Worm (Caenorhabditis elegans) whole organism, L1 larva: Measurements from ENCODE around the gene F54C9.7.
A peak's percentile ranks its signal among the peaks of the same experiment; 100 is the strongest.

Experiments
- C04F5.9 ChIP-seq: sonication (generic microtip); optimal IDR thresholded peaks from 2 replicates; lab custom pipeline; 2016; ENCODE audit warnings: missing genetic modification characterization, missing compliant biosample characterization
- C16A3.4 ChIP-seq: fragments of 150-350 bp; optimal IDR thresholded peaks from 2 replicates; lab custom pipeline; 2014; ENCODE audit warnings: missing biosample characterization, missing genetic modification characterization
- F16B12.6 ChIP-seq: fragments of 150-350 bp; optimal IDR thresholded peaks from 2 replicates; lab custom pipeline; 2014; ENCODE audit warnings: missing biosample characterization, missing genetic modification characterization
- aha-1 ChIP-seq: fragments of 150-350 bp; optimal IDR thresholded peaks from 2 replicates; lab custom pipeline; 2014; ENCODE audit warnings: missing biosample characterization, missing genetic modification characterization
- alr-1 ChIP-seq: fragments of 200-800 bp; sonication (Bioruptor generic); optimal IDR thresholded peaks from 2 replicates; lab custom pipeline; 2018; ENCODE audit warnings: borderline replicate concordance, mild to moderate bottlenecking, missing genetic modification characterization, missing compliant biosample characterization
- aly-2 ChIP-seq: fragments of 150-350 bp; optimal IDR thresholded peaks from 2 replicates; lab custom pipeline; 2014; ENCODE audit warnings: missing biosample characterization, missing genetic modification characterization
- ama-1 ChIP-seq: fragments of 150-350 bp; optimal IDR thresholded peaks from 2 replicates; lab custom pipeline; 2014
- blmp-1 ChIP-seq: fragments of 150-350 bp; optimal IDR thresholded peaks from 2 replicates; lab custom pipeline; 2014; ENCODE audit warnings: missing biosample characterization, missing genetic modification characterization
- ceh-82 ChIP-seq, 3 experiments: fragments of 150-350 bp in 1 of 3; sonication (generic microtip) in 2 of 3; optimal IDR thresholded peaks; 2 replicates each; lab custom pipeline; 2014 to 2017; ENCODE audit warnings: missing biosample characterization in 3 of 3, missing genetic modification characterization in 3 of 3
- ceh-90 ChIP-seq: sonication (generic microtip); optimal IDR thresholded peaks from 2 replicates; lab custom pipeline; 2016; ENCODE audit warnings: missing genetic modification characterization, missing compliant biosample characterization
- dpl-1 ChIP-seq, 3 experiments: fragments of 150-350 bp in 2 of 3; sonication (generic microtip) in 1 of 3; optimal IDR thresholded peaks; 2 replicates each; lab custom pipeline; 2014 to 2017; ENCODE audit warnings: missing biosample characterization in 3 of 3, missing genetic modification characterization in 3 of 3, missing genetic modification reagents in 3 of 3
- efl-1 ChIP-seq, 4 experiments: fragments of 150-350 bp; optimal IDR thresholded peaks in 3 of 4; peaks in 1 of 4; 1 replicate in 1 of 4; 2 replicates in 3 of 4; lab custom pipeline; 2014; ENCODE audit warnings: missing biosample characterization in 2 of 4, missing genetic modification characterization in 2 of 4, missing genetic modification reagents in 2 of 4
- efl-3 ChIP-seq: fragments of 200-800 bp; sonication (Bioruptor generic); optimal IDR thresholded peaks from 2 replicates; lab custom pipeline; 2018; ENCODE audit warnings: mild to moderate bottlenecking, missing genetic modification characterization, missing compliant biosample characterization
- elt-2 ChIP-seq: sonication (generic microtip); optimal IDR thresholded peaks from 2 replicates; lab custom pipeline; 2016; ENCODE audit warnings: missing genetic modification characterization, mild to moderate bottlenecking, inconsistent platforms, missing compliant biosample characterization, missing genetic modification reagents
- elt-3 ChIP-seq, 6 experiments: fragments of 150-350 bp in 1 of 6; sonication (generic microtip); optimal IDR thresholded peaks; 2 replicates each; lab custom pipeline; 2017 to 2018; ENCODE audit warnings: missing biosample characterization in 6 of 6, missing genetic modification characterization in 6 of 6, inconsistent platforms in 1 of 6
- fkh-8 ChIP-seq: sonication (generic microtip); optimal IDR thresholded peaks from 2 replicates; lab custom pipeline; 2016; ENCODE audit warnings: mild to moderate bottlenecking, missing genetic modification characterization, missing compliant biosample characterization
- hlh-4 ChIP-seq: sonication (generic microtip); optimal IDR thresholded peaks from 2 replicates; lab custom pipeline; 2016; ENCODE audit warnings: mild to moderate bottlenecking, missing genetic modification characterization, missing compliant biosample characterization
- hpl-2 ChIP-seq: fragments of 150-350 bp; optimal IDR thresholded peaks from 2 replicates; lab custom pipeline; 2014; ENCODE audit warnings: missing biosample characterization, missing genetic modification reagents, missing genetic modification characterization
- isw-1 ChIP-seq: fragments of 200-800 bp; sonication (Bioruptor generic); IDR thresholded peaks from 2 replicates; pipeline ENCODE4 v1.3.6; 2022; ENCODE audit warnings: missing genetic modification characterization, missing compliant biosample characterization
- jun-1 ChIP-seq: fragments of 150-350 bp; optimal IDR thresholded peaks from 2 replicates; lab custom pipeline; 2014; ENCODE audit warnings: missing biosample characterization, missing genetic modification reagents, missing genetic modification characterization
- lin-13 ChIP-seq: fragments of 150-350 bp; optimal IDR thresholded peaks from 2 replicates; lab custom pipeline; 2014; ENCODE audit warnings: missing biosample characterization, missing genetic modification reagents, missing genetic modification characterization
- lin-35 ChIP-seq, 2 experiments: fragments of 150-350 bp; optimal IDR thresholded peaks; 2 replicates each; lab custom pipeline; 2014; ENCODE audit warnings: missing biosample characterization in 2 of 2, missing genetic modification characterization in 2 of 2, missing genetic modification reagents in 2 of 2
- lin-39 ChIP-seq: fragments of 150-350 bp; optimal IDR thresholded peaks from 2 replicates; lab custom pipeline; 2014; ENCODE audit warnings: missing biosample characterization, missing genetic modification reagents, missing genetic modification characterization
- lir-3 ChIP-seq: sonication (generic microtip); optimal IDR thresholded peaks from 2 replicates; lab custom pipeline; 2016; ENCODE audit warnings: mild to moderate bottlenecking, missing genetic modification characterization, moderate library complexity, missing compliant biosample characterization; ENCODE audit not compliant: poor library complexity
- lsy-2 ChIP-seq, 2 experiments: fragments of 150-350 bp; optimal IDR thresholded peaks; 2 replicates each; lab custom pipeline; 2014; ENCODE audit warnings: missing biosample characterization in 2 of 2, missing genetic modification characterization in 2 of 2
- mdl-1 ChIP-seq, 2 experiments: fragments of 150-350 bp; optimal IDR thresholded peaks; 2 replicates each; lab custom pipeline; 2014 to 2017; ENCODE audit warnings: missing biosample characterization in 2 of 2, missing genetic modification characterization in 2 of 2, inconsistent platforms in 1 of 2
- nhr-12 ChIP-seq: sonication (generic microtip); optimal IDR thresholded peaks from 2 replicates; lab custom pipeline; 2017; ENCODE audit warnings: missing biosample characterization, missing genetic modification characterization
- nhr-19 ChIP-seq: fragments of 200-800 bp; sonication (Bioruptor generic); conservative IDR thresholded peaks from 2 replicates; pipeline ENCODE4 v1.3.6; 2022; ENCODE audit warnings: missing genetic modification characterization, missing compliant biosample characterization
- nhr-237 ChIP-seq: fragments of 150-350 bp; optimal IDR thresholded peaks from 2 replicates; lab custom pipeline; 2014; ENCODE audit warnings: missing biosample characterization, missing genetic modification characterization
- nhr-28 ChIP-seq: fragments of 150-350 bp; optimal IDR thresholded peaks from 2 replicates; lab custom pipeline; 2014; ENCODE audit warnings: missing biosample characterization, missing genetic modification characterization
- nhr-71 ChIP-seq: sonication (generic microtip); optimal IDR thresholded peaks from 2 replicates; lab custom pipeline; 2016; ENCODE audit warnings: mild to moderate bottlenecking, missing genetic modification characterization, moderate library complexity, missing compliant biosample characterization
- nhr-77 ChIP-seq: fragments of 150-350 bp; optimal IDR thresholded peaks from 2 replicates; lab custom pipeline; 2014; ENCODE audit warnings: missing biosample characterization, missing genetic modification characterization
- nhr-85 ChIP-seq: sonication (generic microtip); peaks from one replicate; lab custom pipeline; 2016; ENCODE audit warnings: missing genetic modification characterization, inconsistent platforms, missing compliant biosample characterization
- nhr-90 ChIP-seq: sonication (generic microtip); optimal IDR thresholded peaks from 2 replicates; lab custom pipeline; 2016; ENCODE audit warnings: mild to moderate bottlenecking, missing genetic modification characterization, missing compliant biosample characterization; ENCODE audit not compliant: poor library complexity
- pax-3 ChIP-seq: fragments of 200-800 bp; sonication (Bioruptor generic); optimal IDR thresholded peaks from 2 replicates; lab custom pipeline; 2018; ENCODE audit warnings: mild to moderate bottlenecking, missing genetic modification characterization, moderate library complexity, missing compliant biosample characterization
- pqm-1 ChIP-seq: sonication (generic microtip); optimal IDR thresholded peaks from 3 replicates; lab custom pipeline; 2017; ENCODE audit warnings: missing biosample characterization, missing genetic modification characterization
- rnt-1 ChIP-seq: sonication (generic microtip); optimal IDR thresholded peaks from 2 replicates; lab custom pipeline; 2016; ENCODE audit warnings: mild to moderate bottlenecking, missing genetic modification characterization, moderate library complexity, missing compliant biosample characterization
- skn-1 ChIP-seq: fragments of 150-350 bp; optimal IDR thresholded peaks from 2 replicates; lab custom pipeline; 2014; ENCODE audit warnings: missing biosample characterization, missing genetic modification characterization
- snpc-4 ChIP-seq: fragments of 150-350 bp; optimal IDR thresholded peaks from 2 replicates; lab custom pipeline; 2014; ENCODE audit warnings: missing biosample characterization, missing genetic modification characterization
- snu-23 ChIP-seq: sonication (generic microtip); optimal IDR thresholded peaks from 2 replicates; lab custom pipeline; 2016; ENCODE audit warnings: missing genetic modification characterization, missing compliant biosample characterization
- swsn-7 ChIP-seq: sonication (generic microtip); optimal IDR thresholded peaks from 2 replicates; lab custom pipeline; 2016; ENCODE audit warnings: missing genetic modification characterization, missing compliant biosample characterization
- tbx-2 ChIP-seq: sonication (generic microtip); optimal IDR thresholded peaks from 2 replicates; lab custom pipeline; 2016; ENCODE audit warnings: missing genetic modification characterization, missing compliant biosample characterization
- unc-130 ChIP-seq: fragments of 150-350 bp; optimal IDR thresholded peaks from 2 replicates; lab custom pipeline; 2017; ENCODE audit warnings: missing biosample characterization, missing genetic modification characterization, inconsistent platforms
- unc-30 ChIP-seq: sonication (generic microtip); optimal IDR thresholded peaks from 2 replicates; lab custom pipeline; 2017; ENCODE audit warnings: missing biosample characterization, missing genetic modification characterization
- unc-62 ChIP-seq: fragments of 150-350 bp; optimal IDR thresholded peaks from 2 replicates; lab custom pipeline; 2014; ENCODE audit warnings: missing biosample characterization, missing genetic modification reagents, missing genetic modification characterization
- xbp-1 ChIP-seq: sonication (generic microtip); optimal IDR thresholded peaks from 2 replicates; lab custom pipeline; 2016; ENCODE audit warnings: missing genetic modification characterization, missing compliant biosample characterization
- zip-4 ChIP-seq: fragments of 200-800 bp; sonication (Bioruptor generic); optimal IDR thresholded peaks from 2 replicates; lab custom pipeline; 2018; ENCODE audit warnings: mild to moderate bottlenecking, missing genetic modification characterization, moderate library complexity, missing compliant biosample characterization
- ztf-11 ChIP-seq, 2 experiments: sonication (generic microtip); optimal IDR thresholded peaks; 2 replicates each; lab custom pipeline; 2016 to 2017; ENCODE audit warnings: missing genetic modification characterization in 2 of 2, missing biosample characterization in 1 of 2, missing compliant biosample characterization in 1 of 2
- ztf-4 ChIP-seq: fragments of 150-350 bp; optimal IDR thresholded peaks from 2 replicates; lab custom pipeline; 2014; ENCODE audit warnings: missing biosample characterization, missing genetic modification characterization

The F54C9.7 gene

DNA sequence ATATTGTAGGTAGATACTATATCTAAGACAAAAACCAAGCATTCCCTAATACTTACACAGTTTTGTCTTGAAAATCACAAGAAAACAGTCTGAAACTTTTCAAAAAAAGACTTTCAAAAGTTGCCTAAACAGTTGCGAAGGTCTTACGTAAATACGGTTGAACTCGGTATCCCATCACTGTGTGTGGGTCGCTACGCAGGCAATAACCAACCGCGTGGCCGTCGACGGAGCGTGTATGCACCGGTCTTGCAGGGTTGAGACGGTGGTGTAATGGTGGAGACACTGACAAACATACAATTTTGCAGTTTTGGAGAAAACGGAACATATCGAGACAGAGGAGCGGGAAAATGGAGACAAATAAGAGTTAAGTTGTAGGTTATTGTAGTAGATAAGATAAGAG lies 11.9 kb upstream of the F54C9.7 start, which contains the start of gene iff-2 (continued):
- TF ChIP-seq F16B12.6 (tag; lab: Kevin White, UChicago) = peak; percentile 85
- TF ChIP-seq aha-1 = peak; percentile 98
- TF ChIP-seq tbx-2 (tag; lab: Kevin White, UChicago) = peak; percentile 99
- TF ChIP-seq unc-130 (tag; lab: Kevin White, UChicago) = peak; percentile 99
- TF ChIP-seq lin-39 (tag; lab: Kevin White, UChicago) = peak; percentile 93
- no peak for TF ChIP-seq nhr-12 (tag; lab: Kevin White, UChicago)
- TF ChIP-seq nhr-19 = peak; percentile 99
- TF ChIP-seq pax-3 = peak; percentile 98
- TF ChIP-seq pqm-1 (tag; lab: Kevin White, UChicago) = peak; percentile 54
- peak; percentile 100 for TF ChIP-seq snu-23
- peak; percentile 90 for TF ChIP-seq snpc-4 (tag; lab: Kevin White, UChicago)
- TF ChIP-seq ztf-11 (tag; optimal IDR thresholded peaks at IDR 0.05; lab: Kevin White, UChicago) = peak in 1 of 2 experiments; percentile 96
- TF ChIP-seq fkh-8 = peak; percentile 100
- peak; percentile 100 for TF ChIP-seq C16A3.4 (tag; lab: Kevin White, UChicago)
- peak; percentile 99 for TF ChIP-seq jun-1 (tag; lab: Kevin White, UChicago)
- TF ChIP-seq dpl-1 (GFP tag; optimal IDR thresholded peaks at IDR 0.05; lab: Kevin White, UChicago) = peak; percentile 94 to 97 (median 95)
- peak; percentile 93 for TF ChIP-seq aly-2 (tag; lab: Kevin White, UChicago)
- peak; percentile 77 for TF ChIP-seq efl-3
- TF ChIP-seq unc-62 (GFP tag; lab: Kevin White, UChicago) = peak; percentile 86
- TF ChIP-seq ceh-82 (tag; optimal IDR thresholded peaks at IDR 0.05; lab: Kevin White, UChicago) = peak; percentile 99
- TF ChIP-seq nhr-28 = no peak
- peak; percentile 90 to 100 for TF ChIP-seq mdl-1 (tag; optimal IDR thresholded peaks at IDR 0.05; lab: Kevin White, UChicago)
- no peak for TF ChIP-seq unc-30 (tag; lab: Kevin White, UChicago)
- TF ChIP-seq hlh-4 (tag; lab: Kevin White, UChicago) = no peak
- peak; percentile 99 for TF ChIP-seq hpl-2 (GFP tag; lab: Kevin White, UChicago)
- TF ChIP-seq ztf-4 = peak; percentile 99
- peak; percentile 100 for TF ChIP-seq nhr-77
- TF ChIP-seq efl-1 (optimal IDR thresholded peaks at IDR 0.05; lab: Kevin White, UChicago) = peak; percentile 98
- peak; percentile 91 to 100 for TF ChIP-seq efl-1 (GFP tag; optimal IDR thresholded peaks at IDR 0.05 in 1 of 2; lab: Kevin White, UChicago)
- TF ChIP-seq nhr-85 = peak; percentile 100
- TF ChIP-seq alr-1 (tag; lab: Kevin White, UChicago) = no peak
- TF ChIP-seq rnt-1 (tag; lab: Kevin White, UChicago) = peak; percentile 98
- peak; percentile 99 for TF ChIP-seq nhr-237
- peak; percentile 99 for TF ChIP-seq isw-1 (GFP tag; lab: Robert Waterston, UW)
- TF ChIP-seq elt-3 (tag; optimal IDR thresholded peaks at IDR 0.05; lab: Kevin White, UChicago) = peak; percentile 100
- TF ChIP-seq, all 84 proteins: peak for 72

DNA sequence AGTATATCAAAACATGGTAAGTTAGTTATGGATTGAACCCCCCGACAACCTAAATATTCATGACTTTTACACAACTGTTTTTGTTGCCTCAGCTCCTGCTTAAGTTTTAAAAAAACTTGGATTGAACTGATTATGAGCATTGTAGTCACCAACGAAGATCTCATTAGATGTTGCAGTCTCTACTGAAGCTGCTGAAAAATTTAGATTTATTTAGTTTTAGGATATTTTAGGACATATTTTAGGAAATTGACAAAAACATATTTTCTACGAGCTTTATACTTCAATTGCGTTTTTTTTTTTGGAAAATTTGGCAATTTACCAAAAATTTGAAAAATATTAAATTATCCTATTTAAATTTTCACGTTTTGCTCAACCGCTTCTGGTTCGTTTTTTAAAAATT lies 11.1 kb upstream of the F54C9.7 start, which contains the start of gene F54C9.14:
F54C9.14 (plus strand) TSS at position 301 of the 400 bp plus-strand sequence.
- TF ChIP-seq nhr-85 = peak; percentile 25
- TF ChIP-seq zip-4 (GFP tag; lab: Kevin White, UChicago) = no peak

DNA sequence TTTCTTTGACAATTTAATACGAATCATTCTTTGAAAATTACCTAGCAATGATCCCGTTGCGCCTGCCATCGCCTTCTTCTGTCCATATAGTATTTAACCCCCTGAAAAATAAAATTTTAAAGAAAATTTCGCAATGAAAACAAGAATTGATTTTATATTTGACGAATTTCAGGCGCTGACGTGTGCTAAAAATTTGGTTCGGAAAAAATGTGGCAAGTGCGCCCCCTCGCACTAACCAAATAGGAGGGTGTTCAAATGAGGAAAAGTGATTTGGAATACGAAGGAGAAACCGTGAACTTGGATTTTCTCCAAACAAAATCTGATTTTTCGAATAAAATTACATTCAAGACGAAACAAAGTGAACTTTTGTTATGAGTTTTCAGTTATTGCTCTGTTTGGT lies 7.1 kb upstream of the F54C9.7 start, which contains the start of gene stc-1:
stc-1 (minus strand) TSS at position 101 of the 400 bp plus-strand sequence.
- TF ChIP-seq blmp-1 (tag; lab: Kevin White, UChicago) = peak; percentile 34
- TF ChIP-seq skn-1 = peak; percentile 30
- TF ChIP-seq swsn-7 (tag; lab: Kevin White, UChicago) = no peak
- TF ChIP-seq F16B12.6 (tag; lab: Kevin White, UChicago) = peak; percentile 26
- TF ChIP-seq elt-2 (tag; lab: Kevin White, UChicago) = peak; percentile 30
- peak; percentile 7 for TF ChIP-seq nhr-90
- TF ChIP-seq lin-13 = peak; percentile 27
- peak; percentile 6 to 69 for TF ChIP-seq lsy-2 (tag; optimal IDR thresholded peaks at IDR 0.05; lab: Kevin White, UChicago)
- no peak for TF ChIP-seq lir-3 (tag; lab: Kevin White, UChicago)
- TF ChIP-seq xbp-1 (tag; lab: Kevin White, UChicago) = peak; percentile 78
- TF ChIP-seq C04F5.9 (tag; lab: Kevin White, UChicago) = no peak
- no peak for TF ChIP-seq efl-3
- TF ChIP-seq lin-35 (GFP tag; optimal IDR thresholded peaks at IDR 0.05; lab: Kevin White, UChicago) = peak; percentile 67 to 94
- TF ChIP-seq nhr-71 (tag; lab: Kevin White, UChicago) = peak; percentile 29
- peak; percentile 18 for TF ChIP-seq snu-23
- TF ChIP-seq nhr-85 = peak; percentile 35
- no peak for TF ChIP-seq ceh-90 (tag; lab: Kevin White, UChicago)
- peak; percentile 23 for TF ChIP-seq ama-1
- peak; percentile 65 to 86 (median 79) for TF ChIP-seq dpl-1 (GFP tag; optimal IDR thresholded peaks at IDR 0.05; lab: Kevin White, UChicago)
- TF ChIP-seq efl-1 (optimal IDR thresholded peaks at IDR 0.05; lab: Kevin White, UChicago) = peak in 1 of 2 experiments; percentile 82
- peak; percentile 86 to 98 for TF ChIP-seq efl-1 (GFP tag; optimal IDR thresholded peaks at IDR 0.05 in 1 of 2; lab: Kevin White, UChicago)
